Worm (Caenorhabditis elegans): ENCODE data around the gene nlp-17.

- TF ChIP-seq tra-4 (tag; optimal IDR thresholded peaks at IDR 0.05), result no peak
- TF ChIP-seq tbx-37 (GFP tag; conservative IDR thresholded peaks at IDR 0.05), result no peak
- no peak for TF ChIP-seq aly-1 (tag; optimal IDR thresholded peaks at IDR 0.05)
- TF ChIP-seq flt-1 (GFP tag; IDR thresholded peaks at IDR 0.05), result no peak
- TF ChIP-seq sea-1 (GFP tag; conservative IDR thresholded peaks at IDR 0.05), result no peak
Observed at ce11 chrIV:13505144-13505543, 418 bp downstream of the nlp-17 start, which contains the start of gene seld-1.
